Fruit fly (Drosophila melanogaster): ENCODE results near the gene ImpL2.

ImpL2 gene

dm6 chr3L:4185259-4185658, 50.7 kb downstream of the ImpL2 start (continued):
- TF ChIP-seq Antp (GFP tag; optimal IDR thresholded peaks at IDR 0.05) (no peak), kah (GFP tag; optimal IDR thresholded peaks at IDR 0.05) (no peak), Sry-δ (GFP tag; optimal IDR thresholded peaks at IDR 0.05) (no peak), CG13894 (tag; optimal IDR thresholded peaks at IDR 0.05) (no peak), Hr78 (GFP tag; optimal IDR thresholded peaks at IDR 0.05) (no peak), rib (GFP tag; IDR thresholded peaks at IDR 0.05) (0 out of 2 replicates have a peak, but pooled peaks have one; percentile 30), CG2202 (tag; optimal IDR thresholded peaks at IDR 0.05) (no peak), CG13624 (GFP tag; optimal IDR thresholded peaks at IDR 0.05) (no peak), Bgb (GFP tag; IDR thresholded peaks at IDR 0.05; ENCODE audit: partially characterized antibody) (peak; percentile 19; the same call in 1 of the 2 replicates), pnt (GFP tag; optimal IDR thresholded peaks at IDR 0.05) (no peak), CG7556 (GFP tag; optimal IDR thresholded peaks at IDR 0.05) (no peak), CG9609 (GFP tag; optimal IDR thresholded peaks at IDR 0.05) (no peak), vnd (GFP tag; IDR thresholded peaks at IDR 0.05; ENCODE audit: partially characterized antibody) (no peak), CG7987 (GFP tag; optimal IDR thresholded peaks at IDR 0.05) (no peak), ttk (GFP tag; IDR thresholded peaks at IDR 0.05) (no peak), nerfin-1 (tag; optimal IDR thresholded peaks at IDR 0.05) (peak; percentile 78), Dfd (GFP tag; optimal IDR thresholded peaks at IDR 0.05) (no peak), Taf1 (GFP tag; IDR thresholded peaks at IDR 0.05) (no peak), CG7372 (GFP tag; IDR thresholded peaks at IDR 0.05) (no peak), ewg (GFP tag; optimal IDR thresholded peaks at IDR 0.05) (peak; percentile 94), CG4282 (GFP tag; optimal IDR thresholded peaks at IDR 0.05) (no peak), bbx (GFP tag; IDR thresholded peaks at IDR 0.05; ENCODE audit: partially characterized antibody) (no peak), MBD-R2 (GFP tag; IDR thresholded peaks at IDR 0.05) (0 out of 2 replicates have a peak, but pooled peaks have one; percentile 13), fu2 (GFP tag; optimal IDR thresholded peaks at IDR 0.05) (no peak), CG7963 (GFP tag; IDR thresholded peaks at IDR 0.05; ENCODE audit: partially characterized antibody) (no peak), eyg (GFP tag; optimal IDR thresholded peaks at IDR 0.05) (no peak), Camta (GFP tag; optimal IDR thresholded peaks at IDR 0.05) (no peak), lmd (GFP tag; IDR thresholded peaks at IDR 0.05) (no peak), fd3F (GFP tag; optimal IDR thresholded peaks at IDR 0.05) (no peak), H15 (GFP tag; IDR thresholded peaks at IDR 0.05) (no peak), CG7839 (tag; optimal IDR thresholded peaks at IDR 0.05) (no peak), Dek (tag; optimal IDR thresholded peaks at IDR 0.05) (no peak), chinmo (GFP tag; IDR thresholded peaks at IDR 0.05; ENCODE audit: partially characterized antibody) (0 out of 4 replicates have a peak, but pooled peaks have one; percentile 25), CG8478 (optimal IDR thresholded peaks at IDR 0.05) (no peak), stc (GFP tag; IDR thresholded peaks at IDR 0.05) (no peak), CG42726 (GFP tag; IDR thresholded peaks at IDR 0.05; ENCODE audit: partially characterized antibody) (no peak), CG7928 (GFP tag; optimal IDR thresholded peaks at IDR 0.05) (no peak), tgo (GFP tag; IDR thresholded peaks at IDR 0.05) (no peak), CG6813 (GFP tag; optimal IDR thresholded peaks at IDR 0.05) (no peak), Oaz (GFP tag; IDR thresholded peaks at IDR 0.05) (no peak), Elba2 (GFP tag; optimal IDR thresholded peaks at IDR 0.05) (no peak), PHDP (tag; optimal IDR thresholded peaks at IDR 0.05) (no peak), CG17328 (GFP tag; IDR thresholded peaks at IDR 0.05) (no peak), CG1792 (GFP tag; optimal IDR thresholded peaks at IDR 0.05) (no peak), CG15269 (tag; optimal IDR thresholded peaks at IDR 0.05) (no peak), CG31388 (GFP tag; optimal IDR thresholded peaks at IDR 0.05) (no peak), CG17802 (tag; optimal IDR thresholded peaks at IDR 0.05) (no peak), gsb-n (tag; optimal IDR thresholded peaks at IDR 0.05) (no peak), CG12659 (GFP tag; optimal IDR thresholded peaks at IDR 0.05) (no peak), CG13296 (GFP tag; optimal IDR thresholded peaks at IDR 0.05) (no peak), ato (GFP tag; IDR thresholded peaks at IDR 0.05; ENCODE audit: partially characterized antibody) (no peak)

All from whole organism, embryonic.